Fruit fly (Drosophila melanogaster) Kc167 (cell line): ENCODE measurements around the gene Noc3.

Experiments
- Myc ChIP-seq: fragments of >200 bp; optimal IDR thresholded peaks from 2 replicates; lab custom pipeline; 2017; ENCODE audit warnings: missing external identifiers
- Sin3A ChIP-seq: fragments of >200 bp; optimal IDR thresholded peaks from 2 replicates; lab custom pipeline; 2018; ENCODE audit warnings: missing external identifiers
- h ChIP-seq: fragments of >200 bp; optimal IDR thresholded peaks from 3 replicates; lab custom pipeline; 2018; ENCODE audit warnings: missing external identifiers
- insv ChIP-seq: fragments of >200 bp; optimal IDR thresholded peaks from 3 replicates; lab custom pipeline; 2018; ENCODE audit warnings: missing external identifiers
- psq ChIP-seq: fragments of >200 bp; optimal IDR thresholded peaks from 2 replicates; lab custom pipeline; 2017; ENCODE audit warnings: missing external identifiers
- ttk ChIP-seq: sonication (Bioruptor generic); optimal IDR thresholded peaks from 2 replicates; lab custom pipeline; 2017; ENCODE audit warnings: missing external identifiers

- TF ChIP-seq h (lab: Kevin White, UChicago) (no peak), Myc (lab: Kevin White, UChicago) (no peak), psq (lab: Kevin White, UChicago) (no peak), Sin3A (lab: Kevin White, UChicago) (no peak), insv (lab: Kevin White, UChicago) (no peak), ttk (no peak)
These were observed 28.3 kb upstream of the Noc3 start for dm6 chr3R:7274973-7275525.
